Worm (Caenorhabditis elegans) whole organism, L1 larva: ENCODE results near the gene Y53F4B.39.

ENCODE experiments used
- C04F5.9 ChIP-seq: sonication (generic microtip); optimal IDR thresholded peaks from 2 replicates; lab custom pipeline; 2016; ENCODE audit warnings: missing genetic modification characterization, missing compliant biosample characterization
- C16A3.4 ChIP-seq: fragments of 150-350 bp; optimal IDR thresholded peaks from 2 replicates; lab custom pipeline; 2014; ENCODE audit warnings: missing biosample characterization, missing genetic modification characterization
- F16B12.6 ChIP-seq: fragments of 150-350 bp; optimal IDR thresholded peaks from 2 replicates; lab custom pipeline; 2014; ENCODE audit warnings: missing biosample characterization, missing genetic modification characterization
- Y116A8C.19 ChIP-seq: sonication (generic microtip); optimal IDR thresholded peaks from 2 replicates; lab custom pipeline; 2016; ENCODE audit warnings: missing compliant biosample characterization, missing genetic modification characterization, borderline replicate concordance
- alr-1 ChIP-seq: fragments of 200-800 bp; sonication (Bioruptor generic); optimal IDR thresholded peaks from 2 replicates; lab custom pipeline; 2018; ENCODE audit warnings: borderline replicate concordance, mild to moderate bottlenecking, missing genetic modification characterization, missing compliant biosample characterization
- aly-2 ChIP-seq: fragments of 150-350 bp; optimal IDR thresholded peaks from 2 replicates; lab custom pipeline; 2014; ENCODE audit warnings: missing biosample characterization, missing genetic modification characterization
- ceh-63 ChIP-seq: fragments of 200-800 bp; sonication (Bioruptor generic); optimal IDR thresholded peaks from 2 replicates; lab custom pipeline; 2018; ENCODE audit warnings: mild to moderate bottlenecking, missing genetic modification characterization, missing compliant biosample characterization
- ceh-8 ChIP-seq: fragments of 200-800 bp; sonication (Bioruptor generic); optimal IDR thresholded peaks from 2 replicates; lab custom pipeline; 2018; ENCODE audit warnings: mild to moderate bottlenecking, missing genetic modification characterization, moderate library complexity, missing compliant biosample characterization
- ceh-82 ChIP-seq, 3 experiments: fragments of 150-350 bp in 1 of 3; sonication (generic microtip) in 2 of 3; optimal IDR thresholded peaks; 2 replicates each; lab custom pipeline; 2014 to 2017; ENCODE audit warnings: missing biosample characterization in 3 of 3, missing genetic modification characterization in 3 of 3
- ces-1 ChIP-seq: fragments of 150-350 bp; optimal IDR thresholded peaks from 2 replicates; lab custom pipeline; 2014; ENCODE audit warnings: missing biosample characterization, missing genetic modification reagents, missing genetic modification characterization
- egl-13 ChIP-seq: sonication (generic microtip); optimal IDR thresholded peaks from 2 replicates; lab custom pipeline; 2016; ENCODE audit warnings: missing genotype, missing genetic modification reagents, missing genetic modification characterization, missing compliant biosample characterization
- elt-3 ChIP-seq, 6 experiments: fragments of 150-350 bp in 1 of 6; sonication (generic microtip); optimal IDR thresholded peaks; 2 replicates each; lab custom pipeline; 2017 to 2018; ENCODE audit warnings: missing biosample characterization in 6 of 6, missing genetic modification characterization in 6 of 6, inconsistent platforms in 1 of 6
- ets-5 ChIP-seq: fragments of 200-800 bp; sonication (Bioruptor generic); IDR thresholded peaks from 2 replicates; pipeline ENCODE4 v1.3.6; 2022; ENCODE audit warnings: missing genetic modification characterization, missing compliant biosample characterization
- fkh-10 ChIP-seq: sonication (generic microtip); optimal IDR thresholded peaks from 2 replicates; lab custom pipeline; 2017; ENCODE audit warnings: missing biosample characterization, missing genetic modification reagents, missing genetic modification characterization
- fos-1 ChIP-seq: fragments of 150-350 bp; optimal IDR thresholded peaks from 2 replicates; lab custom pipeline; 2014; ENCODE audit warnings: missing biosample characterization, missing genetic modification characterization
- hlh-17 ChIP-seq: fragments of 200-800 bp; sonication (Bioruptor generic); optimal IDR thresholded peaks from 2 replicates; lab custom pipeline; 2018; ENCODE audit warnings: missing genetic modification characterization, mild to moderate bottlenecking, missing compliant biosample characterization, moderate library complexity, borderline replicate concordance
- isw-1 ChIP-seq: fragments of 200-800 bp; sonication (Bioruptor generic); IDR thresholded peaks from 2 replicates; pipeline ENCODE4 v1.3.6; 2022; ENCODE audit warnings: missing genetic modification characterization, missing compliant biosample characterization
- jun-1 ChIP-seq: fragments of 150-350 bp; optimal IDR thresholded peaks from 2 replicates; lab custom pipeline; 2014; ENCODE audit warnings: missing biosample characterization, missing genetic modification reagents, missing genetic modification characterization
- lin-14 ChIP-seq: fragments of 200-800 bp; sonication (Bioruptor generic); optimal IDR thresholded peaks from 2 replicates; lab custom pipeline; 2018; ENCODE audit warnings: mild to moderate bottlenecking, missing genetic modification characterization, moderate library complexity, missing compliant biosample characterization
- lin-35 ChIP-seq, 2 experiments: fragments of 150-350 bp; optimal IDR thresholded peaks; 2 replicates each; lab custom pipeline; 2014; ENCODE audit warnings: missing biosample characterization in 2 of 2, missing genetic modification characterization in 2 of 2, missing genetic modification reagents in 2 of 2
- lir-3 ChIP-seq: sonication (generic microtip); optimal IDR thresholded peaks from 2 replicates; lab custom pipeline; 2016; ENCODE audit warnings: mild to moderate bottlenecking, missing genetic modification characterization, moderate library complexity, missing compliant biosample characterization; ENCODE audit not compliant: poor library complexity
- lsy-2 ChIP-seq, 2 experiments: fragments of 150-350 bp; optimal IDR thresholded peaks; 2 replicates each; lab custom pipeline; 2014; ENCODE audit warnings: missing biosample characterization in 2 of 2, missing genetic modification characterization in 2 of 2
- mab-9 ChIP-seq: fragments of 200-800 bp; sonication (Bioruptor generic); IDR thresholded peaks from 2 replicates; pipeline ENCODE4 v1.3.6; 2022; ENCODE audit warnings: missing genetic modification reagents, missing genetic modification characterization, missing compliant biosample characterization
- mef-2 ChIP-seq: fragments of 150-350 bp; optimal IDR thresholded peaks from 2 replicates; lab custom pipeline; 2014; ENCODE audit warnings: missing biosample characterization, missing genetic modification characterization
- nhr-11 ChIP-seq: fragments of 150-350 bp; optimal IDR thresholded peaks from 2 replicates; lab custom pipeline; 2014; ENCODE audit warnings: missing biosample characterization, missing genetic modification characterization
- nhr-19 ChIP-seq: fragments of 200-800 bp; sonication (Bioruptor generic); conservative IDR thresholded peaks from 2 replicates; pipeline ENCODE4 v1.3.6; 2022; ENCODE audit warnings: missing genetic modification characterization, missing compliant biosample characterization
- nhr-28 ChIP-seq: fragments of 150-350 bp; optimal IDR thresholded peaks from 2 replicates; lab custom pipeline; 2014; ENCODE audit warnings: missing biosample characterization, missing genetic modification characterization
- nhr-47 ChIP-seq: sonication (generic microtip); optimal IDR thresholded peaks from 2 replicates; lab custom pipeline; 2016; ENCODE audit warnings: mild to moderate bottlenecking, missing genetic modification characterization, moderate library complexity, missing compliant biosample characterization
- nhr-71 ChIP-seq: sonication (generic microtip); optimal IDR thresholded peaks from 2 replicates; lab custom pipeline; 2016; ENCODE audit warnings: mild to moderate bottlenecking, missing genetic modification characterization, moderate library complexity, missing compliant biosample characterization
- nhr-76 ChIP-seq: sonication (generic microtip); optimal IDR thresholded peaks from 2 replicates; lab custom pipeline; 2017; ENCODE audit warnings: missing biosample characterization, missing genetic modification characterization
- nhr-85 ChIP-seq: sonication (generic microtip); peaks from one replicate; lab custom pipeline; 2016; ENCODE audit warnings: missing genetic modification characterization, inconsistent platforms, missing compliant biosample characterization
- nhr-90 ChIP-seq: sonication (generic microtip); optimal IDR thresholded peaks from 2 replicates; lab custom pipeline; 2016; ENCODE audit warnings: mild to moderate bottlenecking, missing genetic modification characterization, missing compliant biosample characterization; ENCODE audit not compliant: poor library complexity
- pag-3 ChIP-seq: sonication (generic microtip); optimal IDR thresholded peaks from 2 replicates; lab custom pipeline; 2017; ENCODE audit warnings: missing genetic modification characterization, mild to moderate bottlenecking, missing compliant biosample characterization, antibody characterized with exemption, borderline replicate concordance; ENCODE audit not compliant: insufficient read depth
- rnt-1 ChIP-seq: sonication (generic microtip); optimal IDR thresholded peaks from 2 replicates; lab custom pipeline; 2016; ENCODE audit warnings: mild to moderate bottlenecking, missing genetic modification characterization, moderate library complexity, missing compliant biosample characterization
- snpc-4 ChIP-seq: fragments of 150-350 bp; optimal IDR thresholded peaks from 2 replicates; lab custom pipeline; 2014; ENCODE audit warnings: missing biosample characterization, missing genetic modification characterization
- sox-4 ChIP-seq: sonication (generic microtip); optimal IDR thresholded peaks from 2 replicates; lab custom pipeline; 2016; ENCODE audit warnings: missing genetic modification characterization, missing compliant biosample characterization
- tbx-2 ChIP-seq: sonication (generic microtip); optimal IDR thresholded peaks from 2 replicates; lab custom pipeline; 2016; ENCODE audit warnings: missing genetic modification characterization, missing compliant biosample characterization
- tlp-1 ChIP-seq: fragments of 150-350 bp; optimal IDR thresholded peaks from 2 replicates; lab custom pipeline; 2014; ENCODE audit warnings: missing biosample characterization, missing genetic modification characterization
- unc-62 ChIP-seq: fragments of 150-350 bp; optimal IDR thresholded peaks from 2 replicates; lab custom pipeline; 2014; ENCODE audit warnings: missing biosample characterization, missing genetic modification reagents, missing genetic modification characterization
- unc-86 ChIP-seq: sonication (generic microtip); optimal IDR thresholded peaks from 2 replicates; lab custom pipeline; 2016; ENCODE audit warnings: missing genetic modification characterization, missing compliant biosample characterization
- xbp-1 ChIP-seq: sonication (generic microtip); optimal IDR thresholded peaks from 2 replicates; lab custom pipeline; 2016; ENCODE audit warnings: missing genetic modification characterization, missing compliant biosample characterization
- ztf-4 ChIP-seq: fragments of 150-350 bp; optimal IDR thresholded peaks from 2 replicates; lab custom pipeline; 2014; ENCODE audit warnings: missing biosample characterization, missing genetic modification characterization

Gene Y53F4B.39

DNA sequence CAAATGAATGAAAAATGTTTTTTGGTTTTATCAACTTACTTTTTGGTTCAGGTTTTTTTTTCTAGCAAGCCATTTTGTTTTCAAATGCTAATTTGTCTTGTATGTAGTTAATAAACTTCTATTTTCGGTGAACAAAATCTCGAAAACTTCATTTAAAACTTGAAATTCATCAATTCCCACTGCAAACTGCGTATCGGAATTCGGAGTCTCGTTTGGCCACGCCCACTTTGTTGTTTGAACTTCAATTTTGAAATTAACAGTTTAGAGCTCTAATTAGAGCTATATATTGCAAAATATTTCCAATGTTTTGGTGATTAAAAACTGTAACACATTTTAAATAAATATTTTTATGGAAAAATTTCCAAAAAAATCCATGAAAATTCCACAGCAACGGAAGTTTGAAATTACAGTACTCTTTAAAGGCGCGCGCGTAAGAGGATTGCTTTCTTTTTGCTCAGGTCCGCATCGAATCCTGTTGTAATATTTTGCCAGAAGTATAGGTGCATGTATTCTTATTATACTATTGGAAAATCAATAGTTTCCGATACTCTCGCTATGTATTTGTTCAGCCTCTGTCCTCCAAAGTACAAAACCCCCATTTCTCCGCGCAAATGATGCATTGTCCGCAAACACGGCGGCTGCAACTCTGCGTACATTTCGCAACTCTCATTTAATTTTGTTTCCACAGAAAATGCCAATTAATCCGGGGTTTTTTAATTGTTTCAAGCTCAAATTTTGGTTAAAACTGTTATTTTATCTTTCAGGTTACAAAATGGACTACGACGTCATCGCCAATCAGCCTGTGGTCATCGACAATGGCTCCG is 9.8 kb downstream of the Y53F4B.39 start, which contains the start of gene arp-1 (continued):
- TF ChIP-seq C04F5.9 (tag; lab: Kevin White, UChicago) = no peak
- peak; percentile 50 to 63 (median 52) for TF ChIP-seq ceh-82 (tag; optimal IDR thresholded peaks at IDR 0.05; lab: Kevin White, UChicago)
- TF ChIP-seq fos-1 (tag; lab: Kevin White, UChicago) = no peak
- peak; percentile 75 for TF ChIP-seq C16A3.4 (tag; lab: Kevin White, UChicago)
- no peak for TF ChIP-seq ces-1 (GFP tag; lab: Kevin White, UChicago)
- no peak for TF ChIP-seq jun-1 (tag; lab: Kevin White, UChicago)
- TF ChIP-seq tbx-2 (tag; lab: Kevin White, UChicago) = peak; percentile 20
- TF ChIP-seq fkh-10 (GFP tag; lab: Kevin White, UChicago) = no peak
- TF ChIP-seq ets-5 (GFP tag; lab: Robert Waterston, UW) = no peak
- TF ChIP-seq egl-13 = no peak
- peak; percentile 41 for TF ChIP-seq nhr-71 (tag; lab: Kevin White, UChicago)
- no peak for TF ChIP-seq ceh-8 (GFP tag; lab: Kevin White, UChicago)
- peak; percentile 73 to 77 for TF ChIP-seq lin-35 (GFP tag; optimal IDR thresholded peaks at IDR 0.05; lab: Kevin White, UChicago)
- TF ChIP-seq nhr-28 = no peak
- no peak for TF ChIP-seq alr-1
- no peak for TF ChIP-seq aly-2 (tag; lab: Kevin White, UChicago)
- TF ChIP-seq unc-86 (tag; lab: Kevin White, UChicago) = no peak
- TF ChIP-seq Y116A8C.19 (tag; lab: Kevin White, UChicago) = no peak
- no peak for TF ChIP-seq snpc-4 (tag; lab: Kevin White, UChicago)
- TF ChIP-seq F16B12.6 (tag; lab: Kevin White, UChicago) = peak; percentile 97
- no peak for TF ChIP-seq nhr-85
- peak; percentile 26; the same call in 1 of the 2 replicates for TF ChIP-seq nhr-19 (GFP tag; lab: Robert Waterston, UW)
- TF ChIP-seq nhr-90 (tag; lab: Kevin White, UChicago) = no peak
- TF ChIP-seq unc-62 (GFP tag; lab: Kevin White, UChicago) = no peak
- no peak for TF ChIP-seq mab-9
- no peak for TF ChIP-seq pag-3 (tag; lab: Kevin White, UChicago)
- TF ChIP-seq elt-3 (tag; optimal IDR thresholded peaks at IDR 0.05; lab: Kevin White, UChicago) = peak in 1 of 6 experiments; percentile 1
- no peak for TF ChIP-seq nhr-11
- no peak for TF ChIP-seq tlp-1 (tag; lab: Kevin White, UChicago)
- no peak for TF ChIP-seq hlh-17
- TF ChIP-seq ceh-63 (GFP tag; lab: Kevin White, UChicago) = no peak
- TF ChIP-seq lir-3 (tag; lab: Kevin White, UChicago) = no peak
- peak; percentile 66 for TF ChIP-seq rnt-1 (tag; lab: Kevin White, UChicago)
- no peak for TF ChIP-seq xbp-1 (tag; lab: Kevin White, UChicago)

DNA sequence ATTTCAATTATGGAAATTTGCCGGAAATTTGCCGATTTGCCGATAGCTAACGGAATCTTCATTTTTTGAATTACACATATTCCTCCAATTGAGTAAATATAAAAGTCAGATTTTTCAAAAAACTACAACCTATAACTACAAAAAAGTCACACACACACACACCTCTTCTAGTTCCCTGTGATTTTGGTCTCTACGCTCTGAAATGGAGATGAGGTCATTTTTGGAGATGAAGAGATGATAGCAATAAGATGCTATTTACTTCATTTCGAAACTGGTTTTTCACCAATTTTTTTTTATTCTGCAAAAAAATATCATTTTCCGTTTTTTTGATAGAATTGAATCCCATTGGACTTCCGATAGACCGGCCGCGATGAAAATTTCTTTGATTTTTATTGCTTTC is 14.2 kb downstream of the Y53F4B.39 start, which contains the start of gene Y53F4B.23:
Gene Y53F4B.23, plus strand, starts transcription at position 312 of the 400 bp plus-strand sequence.
- TF ChIP-seq mab-9 (no peak), nhr-90 (tag; lab: Kevin White, UChicago) (no peak), ceh-63 (GFP tag; lab: Kevin White, UChicago) (no peak), mef-2 (tag; lab: Kevin White, UChicago) (no peak), rnt-1 (tag; lab: Kevin White, UChicago) (no peak)
- TF ChIP-seq, all 84 proteins: peak for 0

DNA sequence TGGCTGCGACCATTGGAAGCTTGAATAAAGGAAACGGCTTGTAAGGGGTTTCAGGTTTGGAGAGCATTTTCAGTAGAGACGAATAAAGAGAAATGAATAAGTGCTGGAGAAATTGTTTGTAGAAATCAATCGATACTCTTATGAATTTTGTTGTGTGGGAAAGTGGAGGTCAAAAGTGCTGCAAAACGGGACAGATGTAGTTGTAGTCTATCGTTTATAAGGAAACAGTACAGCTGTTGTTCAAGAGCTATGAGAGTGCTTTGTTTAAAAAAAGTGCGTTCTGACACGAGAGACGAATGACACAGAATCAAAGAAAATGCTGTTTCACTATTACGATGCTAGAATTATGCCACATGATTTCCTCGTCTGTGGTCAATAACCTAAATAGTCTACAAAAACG is 20.6 kb downstream of the Y53F4B.39 start, which contains the start of gene Y53F4B.62:
Gene Y53F4B.62, minus strand, starts transcription at position 101 of the 400 bp plus-strand sequence.
- no peak for TF ChIP-seq C16A3.4 (tag; lab: Kevin White, UChicago)
- TF ChIP-seq isw-1 = no peak
- TF ChIP-seq ceh-8 (GFP tag; lab: Kevin White, UChicago) = no peak
- no peak for TF ChIP-seq lsy-2 (tag; optimal IDR thresholded peaks at IDR 0.05; lab: Kevin White, UChicago)
- TF ChIP-seq nhr-47 (tag; lab: Kevin White, UChicago) = no peak
- no peak for TF ChIP-seq nhr-76
- no peak for TF ChIP-seq ztf-4 (tag; lab: Kevin White, UChicago)
- no peak for TF ChIP-seq lin-14 (GFP tag; lab: Kevin White, UChicago)
- TF ChIP-seq sox-4 (tag; lab: Kevin White, UChicago) = no peak
